Worm (Caenorhabditis elegans): ENCODE results near the gene sftb-1.

The sftb-1 gene

DNA sequence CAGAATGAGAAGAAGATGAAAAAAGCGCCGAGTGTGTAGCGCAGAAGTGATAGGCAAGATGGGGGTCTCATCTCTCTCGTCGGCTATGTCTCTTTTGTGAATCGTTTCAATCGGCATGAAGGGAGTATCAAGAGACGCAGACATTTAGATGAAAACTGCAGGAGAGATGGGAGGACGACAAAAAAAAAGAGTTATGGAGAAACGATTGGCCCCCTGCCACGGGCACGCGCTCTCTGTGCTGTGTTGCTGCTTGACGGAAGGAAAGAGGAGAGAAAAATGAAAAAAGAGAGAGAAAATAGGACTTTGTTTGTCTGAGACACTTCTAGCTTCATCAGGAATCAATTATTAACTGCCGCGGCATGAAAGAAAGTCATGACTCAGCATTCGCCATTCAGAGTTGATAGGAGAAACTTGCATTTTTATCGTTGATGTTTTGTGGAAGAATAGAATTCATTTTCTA lies 45.4 kb downstream of the sftb-1 start (continued):
- peak; percentile 66 for TF ChIP-seq rnt-1 (tag; optimal IDR thresholded peaks at IDR 0.05)
- no peak for TF ChIP-seq ceh-9 (tag; optimal IDR thresholded peaks at IDR 0.05)
- peak; percentile 42 for TF ChIP-seq K09A11.1 (tag; optimal IDR thresholded peaks at IDR 0.05; ENCODE audit: insufficient read depth)
- TF ChIP-seq ceh-14 (tag; optimal IDR thresholded peaks at IDR 0.05): peak; percentile 85
- peak; percentile 55 for TF ChIP-seq pqm-1 (tag; optimal IDR thresholded peaks at IDR 0.05)
- no peak for TF ChIP-seq Y22D7AL.16 (tag; optimal IDR thresholded peaks at IDR 0.05)
- TF ChIP-seq zip-5 (tag; optimal IDR thresholded peaks at IDR 0.05): no peak
- peak; percentile 25 for TF ChIP-seq ceh-48 (tag; optimal IDR thresholded peaks at IDR 0.05)
- peak; percentile 78 for TF ChIP-seq tbx-2 (tag; optimal IDR thresholded peaks at IDR 0.05)
- TF ChIP-seq tbx-7 (tag; optimal IDR thresholded peaks at IDR 0.05): no peak
- peak; percentile 87 for TF ChIP-seq ceh-31 (tag; optimal IDR thresholded peaks at IDR 0.05)
- peak; percentile 98 for TF ChIP-seq ceh-18 (tag; optimal IDR thresholded peaks at IDR 0.05)
- peak; percentile 38 for TF ChIP-seq syd-9 (tag; optimal IDR thresholded peaks at IDR 0.05)
- peak; percentile 59 for TF ChIP-seq hlh-6 (tag; optimal IDR thresholded peaks at IDR 0.05)
- no peak for TF ChIP-seq odd-2 (tag; optimal IDR thresholded peaks at IDR 0.05)
- peak; percentile 31 for TF ChIP-seq ceh-2 (tag; optimal IDR thresholded peaks at IDR 0.05)
- TF ChIP-seq che-1 (tag; optimal IDR thresholded peaks at IDR 0.05): no peak
- peak; percentile 21 for TF ChIP-seq pag-3 (tag; optimal IDR thresholded peaks at IDR 0.05; ENCODE audit: borderline replicate concordance)
- TF ChIP-seq dmd-4 (tag; optimal IDR thresholded peaks at IDR 0.05; ENCODE audit: borderline replicate concordance): no peak

DNA sequence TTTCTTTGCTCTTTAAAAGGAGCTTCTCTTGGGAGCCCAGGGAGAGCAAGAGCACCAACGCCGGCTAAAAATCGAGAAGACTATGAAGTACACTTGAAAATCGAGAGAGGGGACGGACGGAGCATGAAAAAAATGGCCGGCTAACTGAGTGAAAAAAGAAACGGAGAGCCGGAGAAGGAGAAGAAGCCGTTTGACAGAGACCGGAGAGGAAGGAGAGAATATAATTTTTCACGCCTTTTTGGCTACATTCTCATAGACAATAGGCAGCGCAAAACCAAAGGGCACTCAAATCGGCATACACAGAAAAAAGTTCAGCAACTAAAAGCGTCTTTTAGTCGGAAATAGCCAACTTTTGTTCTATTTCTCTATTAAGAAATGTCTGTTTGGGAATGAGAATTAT lies 47.5 kb downstream of the sftb-1 start:
- TF ChIP-seq ceh-6 (GFP tag; optimal IDR thresholded peaks at IDR 0.05) (no peak), ceh-19 (GFP tag; optimal IDR thresholded peaks at IDR 0.05) (no peak), pha-2 (tag; optimal IDR thresholded peaks at IDR 0.05) (no peak), ttx-3 (tag; optimal IDR thresholded peaks at IDR 0.05) (no peak), ceh-9 (tag; optimal IDR thresholded peaks at IDR 0.05) (no peak), pat-9 (tag; optimal IDR thresholded peaks at IDR 0.05) (no peak), elt-4 (tag; optimal IDR thresholded peaks at IDR 0.05) (no peak), pax-1 (tag; optimal IDR thresholded peaks at IDR 0.05) (no peak), che-1 (tag; optimal IDR thresholded peaks at IDR 0.05) (no peak), ceh-2 (tag; optimal IDR thresholded peaks at IDR 0.05) (no peak), madf-2 (tag; optimal IDR thresholded peaks at IDR 0.05) (no peak), sox-2 (GFP tag; IDR thresholded peaks at IDR 0.05) (no peak)

DNA sequence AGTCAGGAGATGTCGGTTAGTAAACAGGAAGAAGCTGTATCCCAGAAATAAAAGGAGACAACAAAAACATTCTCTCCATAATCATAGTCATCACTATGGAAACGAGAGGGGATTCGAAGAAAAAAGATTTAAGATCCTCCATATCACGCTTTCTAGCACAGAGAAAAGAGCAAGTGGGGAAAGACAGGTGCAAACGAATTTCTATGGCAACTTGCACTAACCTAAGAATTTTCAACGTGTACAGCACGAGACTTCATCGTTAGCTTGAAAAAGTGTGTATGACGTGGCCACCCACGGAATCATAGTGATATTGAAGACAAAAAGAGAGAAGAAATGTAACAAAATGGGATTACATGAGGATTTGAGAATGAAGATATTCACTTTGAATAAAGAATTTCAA lies 48.2 kb downstream of the sftb-1 start:
- TF ChIP-seq eyg-1 (tag; optimal IDR thresholded peaks at IDR 0.05): no peak
- TF ChIP-seq C08G9.2 (tag; optimal IDR thresholded peaks at IDR 0.05): no peak
- TF ChIP-seq elt-4 (tag; optimal IDR thresholded peaks at IDR 0.05): no peak
- no peak for TF ChIP-seq pqm-1 (tag; optimal IDR thresholded peaks at IDR 0.05)
- TF ChIP-seq C38D4.7 (GFP tag; optimal IDR thresholded peaks at IDR 0.05): no peak
- no peak for TF ChIP-seq madf-2 (tag; optimal IDR thresholded peaks at IDR 0.05)
- TF ChIP-seq gmeb-2 (tag; optimal IDR thresholded peaks at IDR 0.05): no peak
- TF ChIP-seq zip-5 (tag; optimal IDR thresholded peaks at IDR 0.05): no peak
- no peak for TF ChIP-seq ceh-24 (tag; optimal IDR thresholded peaks at IDR 0.05)
- no peak for TF ChIP-seq ceh-6 (GFP tag; optimal IDR thresholded peaks at IDR 0.05)
- no peak for TF ChIP-seq pax-1 (tag; optimal IDR thresholded peaks at IDR 0.05)
